Fruit fly (Drosophila melanogaster) whole organism, pupa: ENCODE measurements around the gene Paip2.

Source experiments
- CG15710 ChIP-seq: fragments of 200-800 bp; sonication (Bioruptor generic); optimal IDR thresholded peaks from 2 replicates; lab custom pipeline; 2018; ENCODE audit warnings: missing biosample characterization, mild to moderate bottlenecking, missing genetic modification characterization, moderate library complexity
- CG9948 ChIP-seq: fragments of 200-800 bp; sonication (Bioruptor generic); optimal IDR thresholded peaks from 2 replicates; lab custom pipeline; 2018; ENCODE audit warnings: missing biosample characterization, mild to moderate bottlenecking, missing genetic modification characterization, moderate library complexity
- Pif1B ChIP-seq: fragments of 200-800 bp; sonication (Bioruptor generic); optimal IDR thresholded peaks from 3 replicates; lab custom pipeline; 2016; ENCODE audit warnings: missing biosample characterization, missing genetic modification characterization
- gl ChIP-seq: fragments of 200-800 bp; sonication (Bioruptor generic); optimal IDR thresholded peaks from 2 replicates; lab custom pipeline; 2018; ENCODE audit warnings: missing biosample characterization, mild to moderate bottlenecking, missing genetic modification characterization

DNA sequence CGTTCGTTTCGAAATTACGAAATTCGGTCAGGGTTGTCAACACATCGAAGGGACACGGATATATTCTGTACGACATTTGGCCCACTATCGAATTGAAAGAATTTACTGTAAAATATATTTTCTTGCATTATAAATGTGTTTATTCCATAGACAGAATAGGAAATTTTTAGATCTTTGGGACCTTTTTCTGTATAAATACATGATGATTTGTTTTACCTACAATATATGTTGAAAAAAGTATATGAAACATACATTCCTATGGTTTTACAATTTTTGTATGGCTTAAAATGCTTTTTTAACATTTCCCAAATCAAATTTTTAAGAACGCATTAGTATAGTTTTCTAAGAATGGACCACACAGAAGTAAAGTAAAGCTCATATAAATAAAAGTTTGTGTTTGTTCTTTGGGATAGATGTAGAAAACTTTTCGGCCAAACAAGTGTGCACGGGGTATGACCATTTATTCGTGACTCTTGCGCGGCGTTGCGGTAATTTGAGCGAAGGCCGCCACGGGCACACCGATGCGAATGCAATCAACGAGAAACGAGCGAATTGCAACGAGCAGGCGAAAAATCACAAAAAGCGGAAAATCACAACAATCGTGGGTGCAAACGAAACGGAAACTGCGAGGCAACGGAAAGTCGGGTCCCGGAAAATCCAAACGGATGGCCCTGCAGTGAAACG, 17.1 kb downstream of the Paip2 start, which contains the start of the genes CG17327, CG44194 and CG7518:
- TF ChIP-seq CG9948 = no peak
- TF ChIP-seq gl (tag; lab: Kevin White, UChicago) = no peak
- no peak for TF ChIP-seq Pif1B (GFP tag; lab: Kevin White, UChicago)
- TF ChIP-seq CG15710 (tag; lab: Kevin White, UChicago) = no peak
